Fruit fly (Drosophila melanogaster) whole organism, embryonic: ENCODE results near the gene CG5828.

Source experiments
- Atf-2 ChIP-seq: fragments of 200-800 bp; sonication (Bioruptor generic); optimal IDR thresholded peaks from 2 replicates; lab custom pipeline; 2016; ENCODE audit warnings: missing biosample characterization, missing genetic modification characterization
- CG10209 ChIP-seq: fragments of 200-800 bp; sonication (Bioruptor generic); optimal IDR thresholded peaks from 3 replicates; lab custom pipeline; 2017; ENCODE audit warnings: missing biosample characterization, mild to moderate bottlenecking, missing genetic modification characterization, missing genetic modification reagents
- CG11504 ChIP-seq: fragments of 200-800 bp; sonication (Bioruptor generic); optimal IDR thresholded peaks from 3 replicates; lab custom pipeline; 2019; ENCODE audit warnings: missing biosample characterization, mild to moderate bottlenecking, missing genetic modification characterization, moderate library complexity
- CG13123 ChIP-seq: fragments of 200-800 bp; sonication (Bioruptor generic); optimal IDR thresholded peaks from 2 replicates; lab custom pipeline; 2016; ENCODE audit warnings: missing biosample characterization, missing genetic modification characterization
- CG13424 ChIP-seq: fragments of 200-800 bp; sonication (Bioruptor generic); optimal IDR thresholded peaks from 2 replicates; lab custom pipeline; 2019; ENCODE audit warnings: missing biosample characterization, mild to moderate bottlenecking, missing genetic modification characterization, moderate library complexity
- CG14014 ChIP-seq: fragments of 200-800 bp; sonication (Bioruptor generic); IDR thresholded peaks from 2 replicates; pipeline ENCODE4 v1.3.6; 2022; ENCODE audit warnings: missing biosample characterization, missing genetic modification characterization
- CG14667 ChIP-seq: fragments of 200-800 bp; sonication (Bioruptor generic); IDR thresholded peaks from 2 replicates; pipeline ENCODE4 v1.3.6; 2022; ENCODE audit warnings: missing biosample characterization, missing genetic modification characterization
- CG15269 ChIP-seq: fragments of 200-800 bp; sonication (Bioruptor generic); optimal IDR thresholded peaks from 2 replicates; lab custom pipeline; 2018; ENCODE audit warnings: missing biosample characterization, mild to moderate bottlenecking, missing genetic modification characterization, moderate library complexity
- CG1603 ChIP-seq: fragments of 200-800 bp; sonication (Bioruptor generic); optimal IDR thresholded peaks from 2 replicates; lab custom pipeline; 2019; ENCODE audit warnings: missing biosample characterization, mild to moderate bottlenecking, missing genetic modification characterization, moderate library complexity
- CG17612 ChIP-seq: fragments of 200-800 bp; sonication (Bioruptor generic); IDR thresholded peaks from 2 replicates; pipeline ENCODE4 v1.3.6; 2022; ENCODE audit warnings: missing biosample characterization, missing genetic modification characterization
- CG2712 ChIP-seq: fragments of 200-800 bp; optimal IDR thresholded peaks from 3 replicates; lab custom pipeline; 2019; ENCODE audit warnings: missing biosample characterization, mild to moderate bottlenecking, missing genetic modification characterization, moderate library complexity
- CG2875 ChIP-seq: fragments of 200-800 bp; sonication (Bioruptor generic); optimal IDR thresholded peaks from 2 replicates; lab custom pipeline; 2017; ENCODE audit warnings: missing biosample characterization, mild to moderate bottlenecking, missing genetic modification characterization, missing genetic modification reagents
- CG31441 ChIP-seq: fragments of 200-800 bp; sonication (Bioruptor generic); IDR thresholded peaks from 2 replicates; pipeline ENCODE4 v1.3.6; 2022; ENCODE audit warnings: missing biosample characterization, missing genetic modification characterization
- CG33213 ChIP-seq: fragments of 200-800 bp; sonication (Bioruptor generic); optimal IDR thresholded peaks from 3 replicates; lab custom pipeline; 2016; ENCODE audit warnings: missing biosample characterization, missing genetic modification characterization
- CG33557 ChIP-seq: fragments of 200-800 bp; sonication (Bioruptor generic); optimal IDR thresholded peaks from 2 replicates; lab custom pipeline; 2019; ENCODE audit warnings: missing biosample characterization, mild to moderate bottlenecking, missing genetic modification characterization, moderate library complexity
- CG4854 ChIP-seq: fragments of 200-800 bp; sonication (Bioruptor generic); optimal IDR thresholded peaks from 2 replicates; lab custom pipeline; 2016; ENCODE audit warnings: missing biosample characterization, missing genetic modification characterization, inconsistent platforms
- CG6689 ChIP-seq: fragments of 200-800 bp; sonication (Bioruptor generic); IDR thresholded peaks from 2 replicates; pipeline ENCODE4 v1.3.6; 2022; ENCODE audit warnings: missing biosample characterization, missing genetic modification characterization
- CG7987 ChIP-seq: fragments of 200-800 bp; sonication (Bioruptor generic); optimal IDR thresholded peaks from 2 replicates; lab custom pipeline; 2018; ENCODE audit warnings: missing biosample characterization, mild to moderate bottlenecking, missing genetic modification characterization, moderate library complexity
- CG8478 ChIP-seq: fragments of >200 bp; optimal IDR thresholded peaks from 2 replicates; lab custom pipeline; 2018
- CG8924 ChIP-seq: fragments of 200-800 bp; optimal IDR thresholded peaks from 3 replicates; lab custom pipeline; 2019; ENCODE audit warnings: missing biosample characterization, mild to moderate bottlenecking, missing genetic modification characterization, moderate library complexity
- D ChIP-seq, 2 experiments: fragments of 200-800 bp in 1 of 2; fragments of >200 bp in 1 of 2; sonication (Bioruptor generic) in 1 of 2; optimal IDR thresholded peaks; 2 replicates in 1 of 2; 3 replicates in 1 of 2; lab custom pipeline; 2017; ENCODE audit warnings: mild to moderate bottlenecking in 1 of 2, missing biosample characterization in 1 of 2, missing genetic modification characterization in 1 of 2, missing genetic modification reagents in 1 of 2
- HLH3B ChIP-seq: fragments of 200-800 bp; sonication (Bioruptor generic); IDR thresholded peaks from 2 replicates; pipeline ENCODE4 v1.3.6; 2022; ENCODE audit warnings: missing biosample characterization, missing genetic modification characterization
- Lhr ChIP-seq: fragments of 200-800 bp; sonication (Bioruptor generic); optimal IDR thresholded peaks from 3 replicates; lab custom pipeline; 2017; ENCODE audit warnings: mild to moderate bottlenecking, missing biosample characterization, missing genetic modification reagents, missing genetic modification characterization
- MBD-R2 ChIP-seq: fragments of 200-800 bp; sonication (Bioruptor generic); IDR thresholded peaks from 2 replicates; pipeline ENCODE4 v1.3.6; 2022; ENCODE audit warnings: missing biosample characterization, missing genetic modification characterization
- MTF-1 ChIP-seq: fragments of 200-800 bp; sonication (Bioruptor generic); optimal IDR thresholded peaks from 2 replicates; lab custom pipeline; 2018; ENCODE audit warnings: missing biosample characterization, mild to moderate bottlenecking, missing genetic modification characterization, borderline replicate concordance
- Max ChIP-seq: fragments of 200-800 bp; sonication (Bioruptor generic); optimal IDR thresholded peaks from 2 replicates; lab custom pipeline; 2016; ENCODE audit warnings: missing biosample characterization, mild to moderate bottlenecking, missing genetic modification characterization
- Ptx1 ChIP-seq: fragments of 200-800 bp; sonication (Bioruptor generic); IDR thresholded peaks from 2 replicates; pipeline ENCODE4 v1.3.6; 2022; ENCODE audit warnings: missing biosample characterization, missing genetic modification characterization
- Taf1 ChIP-seq: fragments of 200-800 bp; sonication (Bioruptor generic); IDR thresholded peaks from 2 replicates; pipeline ENCODE4 v1.3.6; 2022; ENCODE audit warnings: missing biosample characterization, missing genetic modification characterization
- Vsx1 ChIP-seq: fragments of 200-800 bp; sonication (Bioruptor generic); optimal IDR thresholded peaks from 2 replicates; lab custom pipeline; 2017; ENCODE audit warnings: missing biosample characterization, mild to moderate bottlenecking, missing genetic modification characterization, missing genetic modification reagents
- ab ChIP-seq: fragments of 200-800 bp; sonication (Bioruptor generic); optimal IDR thresholded peaks from 2 replicates; lab custom pipeline; 2016; ENCODE audit warnings: missing biosample characterization, missing genetic modification characterization
- ase ChIP-seq: fragments of 200-800 bp; sonication (Bioruptor generic); IDR thresholded peaks from 3 replicates; pipeline ENCODE4 v1.3.6; 2022; ENCODE audit warnings: missing biosample characterization, missing genetic modification characterization
- cad ChIP-seq: fragments of >200 bp; optimal IDR thresholded peaks from 2 replicates; lab custom pipeline; 2017; ENCODE audit warnings: missing biosample characterization, missing genetic modification characterization
- crp ChIP-seq, 2 experiments: fragments of 200-800 bp; sonication (Bioruptor generic); optimal IDR thresholded peaks; 2 replicates in 1 of 2; 3 replicates in 1 of 2; lab custom pipeline; 2017; ENCODE audit warnings: missing biosample characterization in 2 of 2, missing genetic modification characterization in 2 of 2, mild to moderate bottlenecking in 1 of 2, moderate library complexity in 1 of 2
- emc ChIP-seq: fragments of 200-800 bp; sonication (Bioruptor generic); optimal IDR thresholded peaks from 2 replicates; lab custom pipeline; 2016; ENCODE audit warnings: missing biosample characterization, missing genetic modification characterization
- eyg ChIP-seq: fragments of 200-800 bp; sonication (Bioruptor generic); optimal IDR thresholded peaks from 3 replicates; lab custom pipeline; 2016; ENCODE audit warnings: missing biosample characterization, missing genetic modification characterization
- gem ChIP-seq: fragments of 200-800 bp; sonication (Bioruptor generic); optimal IDR thresholded peaks from 2 replicates; lab custom pipeline; 2019; ENCODE audit warnings: missing biosample characterization, mild to moderate bottlenecking, missing genetic modification characterization, moderate library complexity
- grau ChIP-seq: fragments of 200-800 bp; optimal IDR thresholded peaks from 3 replicates; lab custom pipeline; 2019; ENCODE audit warnings: missing biosample characterization, mild to moderate bottlenecking, missing genetic modification characterization, moderate library complexity
- hbn ChIP-seq: fragments of 200-800 bp; sonication (Bioruptor generic); IDR thresholded peaks from 2 replicates; pipeline ENCODE4 v1.3.6; 2022; ENCODE audit warnings: missing biosample characterization, missing genetic modification characterization; ENCODE audit not compliant: partially characterized antibody
- insv ChIP-seq, 2 experiments: fragments of 200-800 bp; sonication (Bioruptor generic); optimal IDR thresholded peaks; 3 replicates each; lab custom pipeline; 2016 to 2018; ENCODE audit warnings: missing biosample characterization in 2 of 2, missing genetic modification characterization in 2 of 2
- nerfin-1 ChIP-seq: fragments of 200-800 bp; sonication (Bioruptor generic); optimal IDR thresholded peaks from 3 replicates; lab custom pipeline; 2019; ENCODE audit warnings: missing biosample characterization, mild to moderate bottlenecking, missing genetic modification characterization, moderate library complexity
- row ChIP-seq: fragments of 200-800 bp; sonication (Bioruptor generic); IDR thresholded peaks from 3 replicates; pipeline ENCODE4 v1.3.6; 2022; ENCODE audit warnings: missing biosample characterization, missing genetic modification characterization
- scrt ChIP-seq: fragments of 200-800 bp; sonication (Bioruptor generic); optimal IDR thresholded peaks from 2 replicates; lab custom pipeline; 2018; ENCODE audit warnings: missing biosample characterization, mild to moderate bottlenecking, missing genetic modification characterization, moderate library complexity
- sens ChIP-seq: fragments of 200-800 bp; sonication (Bioruptor generic); peaks from one replicate; lab custom pipeline; 2016; ENCODE audit warnings: missing biosample characterization, missing genetic modification characterization
- shn ChIP-seq: fragments of 200-800 bp; sonication (Bioruptor generic); optimal IDR thresholded peaks from 3 replicates; lab custom pipeline; 2016; ENCODE audit warnings: missing biosample characterization, missing genetic modification characterization
- stc ChIP-seq: fragments of 200-800 bp; sonication (Bioruptor generic); IDR thresholded peaks from 2 replicates; pipeline ENCODE4 v1.3.6; 2022; ENCODE audit warnings: missing biosample characterization, missing genetic modification characterization
- stwl ChIP-seq: fragments of 200-800 bp; sonication (Bioruptor generic); optimal IDR thresholded peaks from 3 replicates; lab custom pipeline; 2018; ENCODE audit warnings: missing biosample characterization, mild to moderate bottlenecking, missing genetic modification characterization, moderate library complexity
- tx ChIP-seq: fragments of 200-800 bp; sonication (Bioruptor generic); optimal IDR thresholded peaks from 2 replicates; lab custom pipeline; 2016; ENCODE audit warnings: missing biosample characterization, missing genetic modification characterization
- usp ChIP-seq: fragments of >200 bp; optimal IDR thresholded peaks from 2 replicates; lab custom pipeline; 2017; ENCODE audit warnings: missing biosample characterization, missing genetic modification characterization
- vvl ChIP-seq: fragments of 200-800 bp; sonication (Bioruptor generic); IDR thresholded peaks from 2 replicates; pipeline ENCODE4 v1.3.6; 2022; ENCODE audit warnings: missing biosample characterization, missing genetic modification characterization
- zen2 ChIP-seq: fragments of 200-800 bp; sonication (Bioruptor generic); IDR thresholded peaks from 3 replicates; pipeline ENCODE4 v1.3.6; 2022; ENCODE audit warnings: missing biosample characterization, missing genetic modification characterization; ENCODE audit not compliant: partially characterized antibody

Gene CG5828

DNA sequence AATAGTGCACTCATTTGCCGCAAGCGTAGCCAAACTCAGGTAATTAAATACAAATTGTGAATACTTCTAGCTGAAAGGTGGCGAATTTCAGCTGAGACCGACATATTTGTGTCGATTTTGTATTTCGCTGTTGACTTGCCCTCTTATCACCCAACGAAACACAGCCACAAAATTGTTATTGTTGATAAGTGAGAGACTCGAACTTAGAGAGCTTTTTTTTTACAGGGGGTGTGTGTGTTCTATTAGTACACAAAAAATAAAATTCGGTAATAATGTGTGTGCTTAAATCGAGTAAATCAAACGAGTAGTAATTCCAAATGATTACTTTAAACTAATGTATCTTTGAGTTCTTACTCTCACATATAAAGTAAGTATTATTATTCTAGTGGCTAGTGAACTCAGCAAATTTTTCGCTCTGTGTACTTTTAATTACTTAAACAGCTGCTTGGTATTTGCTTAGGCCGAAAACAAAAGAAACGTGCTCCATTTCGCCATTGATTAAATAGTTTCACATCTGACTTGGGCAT, 32.8 kb upstream of the CG5828 start (continued):
- TF ChIP-seq HLH3B (GFP tag; lab: Robert Waterston, UW) (peak; percentile 82), CG11504 (peak; percentile 71), CG4854 (no peak), CG2875 (GFP tag; lab: Kevin White, UChicago) (peak; percentile 40), CG33557 (GFP tag; lab: Kevin White, UChicago) (no peak), CG31441 (GFP tag; lab: Robert Waterston, UW) (peak; percentile 54; the same call in 1 of the 2 replicates), shn (peak; percentile 5), usp (GFP tag; lab: Kevin White, UChicago) (no peak), CG14667 (GFP tag; lab: Robert Waterston, UW) (no peak), CG2712 (peak; percentile 57), D (optimal IDR thresholded peaks at IDR 0.05; lab: Kevin White, UChicago) (no peak), D (GFP tag; optimal IDR thresholded peaks at IDR 0.05; lab: Kevin White, UChicago) (peak; percentile 32), CG14014 (peak; percentile 87), emc (GFP tag; lab: Kevin White, UChicago) (no peak), insv (GFP tag; optimal IDR thresholded peaks at IDR 0.05; lab: Kevin White, UChicago) (peak in 1 of 2 experiments; percentile 25), sens (GFP tag; lab: Kevin White, UChicago) (peak; percentile 93), zen2 (GFP tag; lab: Robert Waterston, UW) (no peak), vvl (peak; percentile 82), Lhr (no peak), MBD-R2 (GFP tag; lab: Robert Waterston, UW) (peak; percentile 47; the same call in 1 of the 2 replicates), hbn (GFP tag; lab: Robert Waterston, UW) (no peak), ab (no peak), cad (GFP tag; lab: Kevin White, UChicago) (no peak), CG6689 (GFP tag; lab: Robert Waterston, UW) (peak; percentile 40; the same call in 1 of the 2 replicates), Vsx1 (peak; percentile 31), CG8478 (no peak), Atf-2 (GFP tag; lab: Kevin White, UChicago) (peak; percentile 19), CG13424 (tag; lab: Kevin White, UChicago) (peak; percentile 56), grau (peak; percentile 61), scrt (peak; percentile 67), CG8924 (tag; lab: Kevin White, UChicago) (peak; percentile 63), Taf1 (GFP tag; lab: Robert Waterston, UW) (peak; percentile 72), tx (GFP tag; lab: Kevin White, UChicago) (no peak), CG15269 (tag; lab: Kevin White, UChicago) (peak; percentile 63), MTF-1 (GFP tag; lab: Kevin White, UChicago) (peak; percentile 21), CG17612 (GFP tag; lab: Robert Waterston, UW) (no peak), row (GFP tag; lab: Robert Waterston, UW) (peak; percentile 80), Ptx1 (GFP tag; lab: Robert Waterston, UW) (peak; percentile 73), CG1603 (tag; lab: Kevin White, UChicago) (peak; percentile 54), CG13123 (peak; percentile 43), nerfin-1 (peak; percentile 0), stc (peak; percentile 65), CG7987 (peak; percentile 45), Max (GFP tag; lab: Kevin White, UChicago) (peak; percentile 25), gem (peak; percentile 79), CG33213 (GFP tag; lab: Kevin White, UChicago) (peak; percentile 28), CG10209 (GFP tag; lab: Kevin White, UChicago) (peak; percentile 66), eyg (peak; percentile 51), stwl (no peak), crp (GFP tag; optimal IDR thresholded peaks at IDR 0.05; lab: Kevin White, UChicago) (peak in 1 of 2 experiments; percentile 38), ase (GFP tag; lab: Robert Waterston, UW) (peak; percentile 30; the same call in 1 of the 3 replicates)
